Worm (Caenorhabditis elegans) whole organism, late embryonic: ENCODE measurements around the gene F49F1.17.

Experiments
- C08G9.2 ChIP-seq: sonication (generic microtip); optimal IDR thresholded peaks from 2 replicates; lab custom pipeline; 2016; ENCODE audit warnings: mild to moderate bottlenecking, missing genetic modification characterization, moderate library complexity, missing compliant biosample characterization
- F13H6.1 ChIP-seq: sonication (generic microtip); optimal IDR thresholded peaks from 2 replicates; lab custom pipeline; 2016; ENCODE audit warnings: missing genetic modification characterization, missing compliant biosample characterization
- K09A11.1 ChIP-seq: sonication (generic microtip); optimal IDR thresholded peaks from 2 replicates; lab custom pipeline; 2017; ENCODE audit warnings: antibody characterized with exemption, mild to moderate bottlenecking, missing genetic modification characterization, missing compliant biosample characterization; ENCODE audit not compliant: insufficient read depth
- ceh-45 ChIP-seq: fragments of 200-800 bp; sonication (Bioruptor generic); IDR thresholded peaks from 2 replicates; pipeline ENCODE4 v1.3.6; 2022; ENCODE audit warnings: missing genetic modification reagents, missing genetic modification characterization, missing compliant biosample characterization
- ets-4 ChIP-seq: sonication (generic microtip); optimal IDR thresholded peaks from 2 replicates; lab custom pipeline; 2016; ENCODE audit warnings: missing genetic modification characterization, missing compliant biosample characterization
- fax-1 ChIP-seq: sonication (generic microtip); optimal IDR thresholded peaks from 2 replicates; lab custom pipeline; 2016; ENCODE audit warnings: missing genotype, missing genetic modification characterization, missing compliant biosample characterization
- fkh-10 ChIP-seq: fragments of 150-350 bp; optimal IDR thresholded peaks from 2 replicates; lab custom pipeline; 2014; ENCODE audit warnings: missing biosample characterization, missing genetic modification reagents, missing genetic modification characterization
- nfya-1 ChIP-seq: sonication (generic microtip); optimal IDR thresholded peaks from 2 replicates; lab custom pipeline; 2017; ENCODE audit warnings: missing genetic modification characterization, mild to moderate bottlenecking, missing compliant biosample characterization, antibody characterized with exemption, moderate library complexity
- pha-4 ChIP-seq: fragments of 150-350 bp; optimal IDR thresholded peaks from 2 replicates; lab custom pipeline; 2018; ENCODE audit warnings: missing biosample characterization, missing genetic modification reagents, missing genetic modification characterization
- pqm-1 ChIP-seq: sonication (generic microtip); optimal IDR thresholded peaks from 2 replicates; lab custom pipeline; 2016; ENCODE audit warnings: missing genetic modification characterization, missing compliant biosample characterization
- rnt-1 ChIP-seq: sonication (generic microtip); optimal IDR thresholded peaks from 2 replicates; lab custom pipeline; 2016; ENCODE audit warnings: missing genetic modification characterization, missing compliant biosample characterization
- unc-42 ChIP-seq: sonication (generic microtip); optimal IDR thresholded peaks from 2 replicates; lab custom pipeline; 2016; ENCODE audit warnings: missing genotype, missing genetic modification characterization, missing compliant biosample characterization
- unc-55 ChIP-seq: sonication (generic microtip); optimal IDR thresholded peaks from 2 replicates; lab custom pipeline; 2017; ENCODE audit warnings: missing biosample characterization, missing genetic modification reagents, missing genetic modification characterization
- ztf-16 ChIP-seq: sonication (generic microtip); optimal IDR thresholded peaks from 2 replicates; lab custom pipeline; 2017; ENCODE audit warnings: missing genetic modification characterization, missing compliant biosample characterization

ce11 chrIV:4135744-4136143 lies at the start of gene F49F1.17:
- no peak for TF ChIP-seq pha-4 (tag; lab: Kevin White, UChicago)
- no peak for TF ChIP-seq unc-42 (tag; lab: Kevin White, UChicago)
- no peak for TF ChIP-seq C08G9.2 (tag; lab: Kevin White, UChicago)
- no peak for TF ChIP-seq ceh-45 (GFP tag; lab: Robert Waterston, UW)
- TF ChIP-seq pqm-1 (tag; lab: Kevin White, UChicago): no peak
- no peak for TF ChIP-seq rnt-1 (tag; lab: Kevin White, UChicago)
- no peak for TF ChIP-seq K09A11.1 (tag; lab: Kevin White, UChicago)
- TF ChIP-seq fkh-10: no peak
- TF ChIP-seq unc-55: no peak
- TF ChIP-seq ztf-16 (tag; lab: Kevin White, UChicago): no peak
- no peak for TF ChIP-seq F13H6.1
- TF ChIP-seq nfya-1 (tag; lab: Kevin White, UChicago): no peak
- TF ChIP-seq fax-1 (tag; lab: Kevin White, UChicago): no peak
- TF ChIP-seq ets-4 (tag; lab: Kevin White, UChicago): no peak
